Worm (Caenorhabditis elegans): Measurements from ENCODE around the gene ZK563.7.

- no peak for TF ChIP-seq lin-39 (tag; optimal IDR thresholded peaks at IDR 0.05)
- no peak for TF ChIP-seq nhr-42 (GFP tag; IDR thresholded peaks at IDR 0.05)
- no peak for TF ChIP-seq aly-2 (tag; optimal IDR thresholded peaks at IDR 0.05)
- no peak for TF ChIP-seq mdl-1 (tag; optimal IDR thresholded peaks at IDR 0.05)
- no peak for TF ChIP-seq fos-1 (tag; optimal IDR thresholded peaks at IDR 0.05)
- no peak for TF ChIP-seq lsy-2 (tag; optimal IDR thresholded peaks at IDR 0.05)
- no peak for TF ChIP-seq lin-13 (GFP tag; optimal IDR thresholded peaks at IDR 0.05)
- no peak for TF ChIP-seq skn-1 (tag; optimal IDR thresholded peaks at IDR 0.05)
- no peak for TF ChIP-seq pha-4 (GFP tag; IDR thresholded peaks at IDR 0.05)
- no peak for TF ChIP-seq pha-4 (tag; optimal IDR thresholded peaks at IDR 0.05)
- TF ChIP-seq ceh-82 (tag; optimal IDR thresholded peaks at IDR 0.05) = no peak
Measured at ce11 chrX:3343620-3344197, 36.6 kb upstream of the ZK563.7 start.

Data from whole organism, L4 larva.